Worm (Caenorhabditis elegans) whole organism, midembryonic: ENCODE data around the gene Y38F1A.8.

ENCODE experiments used
- T22C8.4 ChIP-seq: fragments of 200-800 bp; sonication (Bioruptor generic); IDR thresholded peaks from 2 replicates; pipeline ENCODE4 v1.3.6; 2022; ENCODE audit warnings: missing genetic modification characterization, missing compliant biosample characterization
- cog-1 ChIP-seq: sonication (generic microtip); optimal IDR thresholded peaks from 2 replicates; lab custom pipeline; 2016; ENCODE audit warnings: missing genetic modification characterization, missing compliant biosample characterization
- flt-1 ChIP-seq: fragments of 200-800 bp; sonication (Bioruptor generic); IDR thresholded peaks from 2 replicates; pipeline ENCODE4 v1.3.6; 2022; ENCODE audit warnings: missing genetic modification characterization, missing compliant biosample characterization
- klf-2 ChIP-seq: fragments of 200-800 bp; sonication (Bioruptor generic); conservative IDR thresholded peaks from 2 replicates; pipeline ENCODE4 v1.3.6; 2022; ENCODE audit warnings: missing genetic modification reagents, missing genetic modification characterization, missing compliant biosample characterization
- med-1 ChIP-seq: sonication (generic microtip); optimal IDR thresholded peaks from 2 replicates; lab custom pipeline; 2017; ENCODE audit warnings: missing genetic modification characterization, mild to moderate bottlenecking, missing compliant biosample characterization, antibody characterized with exemption, missing genetic modification reagents; ENCODE audit not compliant: insufficient read depth
- ref-1 ChIP-seq: fragments of 200-800 bp; sonication (Bioruptor generic); conservative IDR thresholded peaks from 2 replicates; pipeline ENCODE4 v1.3.6; 2022; ENCODE audit warnings: missing genetic modification reagents, missing genetic modification characterization, missing compliant biosample characterization
- tab-1 ChIP-seq: fragments of 200-800 bp; sonication (Bioruptor generic); IDR thresholded peaks from 2 replicates; pipeline ENCODE4 v1.3.6; 2022; ENCODE audit warnings: missing genetic modification characterization, missing compliant biosample characterization
- ztf-23 ChIP-seq: fragments of 200-800 bp; sonication (Bioruptor generic); IDR thresholded peaks from 2 replicates; pipeline ENCODE4 v1.3.6; 2022; ENCODE audit warnings: missing genetic modification reagents, missing genetic modification characterization, missing compliant biosample characterization
- ztf-29 ChIP-seq: fragments of 200-800 bp; sonication (Bioruptor generic); IDR thresholded peaks from 2 replicates; pipeline ENCODE4 v1.3.6; 2022; ENCODE audit warnings: missing genetic modification reagents, missing genetic modification characterization, missing compliant biosample characterization

- no peak for TF ChIP-seq flt-1 (GFP tag; lab: Robert Waterston, UW)
- TF ChIP-seq tab-1 (GFP tag; lab: Robert Waterston, UW): no peak
- no peak for TF ChIP-seq med-1
- TF ChIP-seq ztf-23 (GFP tag; lab: Robert Waterston, UW): no peak
- no peak for TF ChIP-seq ref-1 (GFP tag; lab: Robert Waterston, UW)
- peak; percentile 1 for TF ChIP-seq cog-1
- TF ChIP-seq klf-2 (GFP tag; lab: Robert Waterston, UW): no peak
- no peak for TF ChIP-seq T22C8.4
- TF ChIP-seq ztf-29: no peak
Observed at ce11 chrII:12985813-12986212, 14.8 kb downstream of the Y38F1A.8 start.
